Worm (Caenorhabditis elegans): ENCODE data around the gene atrn-1.

ce11 chrX:14753514-14754076 lies 42.2 kb downstream of the atrn-1 start, which contains the start of gene sucl-1:
- TF ChIP-seq him-1 (tag; optimal IDR thresholded peaks at IDR 0.05) (peak; percentile 11), W03F9.2 (tag; optimal IDR thresholded peaks at IDR 0.05) (peak; percentile 65)

Measured in whole organism, L4/young adult.